Fruit fly (Drosophila melanogaster): ENCODE data around the gene Ndc80.

Ndc80 gene

DNA sequence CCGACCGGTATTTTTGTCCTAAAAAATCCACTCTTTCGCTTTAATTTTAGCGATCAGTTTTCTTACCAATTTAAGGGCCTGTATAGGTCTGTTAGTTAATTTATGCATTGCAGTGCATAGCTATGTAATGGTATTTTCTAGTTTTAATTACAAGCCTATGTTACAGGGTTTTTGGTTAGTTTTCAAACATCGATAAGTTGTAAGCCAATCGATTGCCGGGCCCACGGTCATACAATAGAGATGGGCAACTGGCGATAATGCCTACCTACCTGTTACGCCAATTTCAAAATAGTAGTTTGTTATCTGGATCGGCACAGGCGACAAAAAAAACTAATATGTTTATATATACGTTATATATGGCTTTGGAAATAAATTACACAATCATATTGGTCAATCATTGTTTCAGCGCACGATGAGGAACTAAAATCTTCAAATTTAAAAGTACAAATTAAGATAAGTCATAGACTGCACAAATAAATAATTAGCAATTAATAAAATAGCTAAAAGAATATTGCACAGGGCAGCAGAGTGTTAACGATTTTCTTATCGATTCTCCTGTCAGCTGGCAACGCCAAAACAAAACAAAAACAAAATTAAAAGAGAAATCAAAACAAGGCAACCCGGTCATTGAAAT is 4.7 kb upstream of the Ndc80 start, which contains the start of the genes tth and Tango2:
tth (minus strand) TSS at position 170 of the 634 bp plus-strand sequence.
Tango2 (plus strand) TSS at position 573 of the 634 bp plus-strand sequence.
- no peak for TF ChIP-seq psq (optimal IDR thresholded peaks at IDR 0.05)
- no peak for TF ChIP-seq ttk (optimal IDR thresholded peaks at IDR 0.05)
- TF ChIP-seq Sin3A (optimal IDR thresholded peaks at IDR 0.05) = no peak
- no peak for TF ChIP-seq h (optimal IDR thresholded peaks at IDR 0.05)
- TF ChIP-seq insv (optimal IDR thresholded peaks at IDR 0.05) = no peak
- no peak for TF ChIP-seq Myc (optimal IDR thresholded peaks at IDR 0.05)

DNA sequence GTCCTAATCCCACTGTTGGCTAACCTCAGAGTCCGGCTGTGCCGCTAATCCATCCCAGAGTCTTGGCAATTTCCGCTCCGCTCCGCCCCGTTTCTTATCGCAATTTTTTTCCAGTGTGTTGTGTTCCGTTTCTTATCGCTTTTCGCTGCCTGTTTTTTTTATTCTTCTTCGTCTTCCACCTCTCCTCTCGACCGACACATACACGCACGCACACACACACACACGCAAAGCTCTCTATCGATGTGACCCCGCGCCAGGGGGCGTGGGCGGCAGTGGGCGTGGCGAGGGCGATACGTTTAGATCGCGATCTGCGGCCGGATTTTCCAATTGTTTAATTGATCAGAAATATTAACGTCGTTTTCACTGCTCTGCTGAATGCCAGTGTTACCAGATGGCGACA is 4.1 kb upstream of the Ndc80 start:
- TF ChIP-seq Myc (optimal IDR thresholded peaks at IDR 0.05) (no peak), ttk (optimal IDR thresholded peaks at IDR 0.05) (no peak), insv (optimal IDR thresholded peaks at IDR 0.05) (no peak), Sin3A (optimal IDR thresholded peaks at IDR 0.05) (no peak), psq (optimal IDR thresholded peaks at IDR 0.05) (no peak), h (optimal IDR thresholded peaks at IDR 0.05) (no peak)

DNA sequence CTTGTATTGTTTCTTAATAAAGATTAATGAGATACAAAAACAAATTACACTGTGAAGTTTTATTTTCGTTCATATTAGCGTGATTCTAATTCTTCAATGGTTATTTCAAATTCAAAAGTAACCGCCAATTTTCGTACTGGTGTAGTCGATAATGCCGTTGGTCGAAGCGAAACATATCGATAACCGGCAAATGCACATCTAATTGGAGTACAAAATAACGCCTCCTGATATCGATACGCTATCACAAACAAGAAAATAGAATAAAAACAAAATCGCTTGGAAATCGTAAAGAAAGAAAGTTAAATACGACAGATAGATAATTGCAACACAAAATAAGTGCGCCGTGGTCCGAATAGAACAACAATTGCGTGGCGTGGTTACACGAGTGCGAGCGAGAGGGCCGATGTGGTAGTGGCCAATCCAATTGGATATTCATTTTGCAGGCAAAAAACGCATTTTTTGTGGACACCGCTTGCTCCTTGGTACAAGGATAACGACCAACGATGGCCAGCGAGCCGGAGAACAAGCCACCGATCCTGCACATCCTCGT is 5.8 kb downstream of the Ndc80 start:
- TF ChIP-seq Sin3A (optimal IDR thresholded peaks at IDR 0.05) (no peak), psq (optimal IDR thresholded peaks at IDR 0.05) (no peak), h (optimal IDR thresholded peaks at IDR 0.05) (no peak), ttk (optimal IDR thresholded peaks at IDR 0.05) (no peak), Myc (optimal IDR thresholded peaks at IDR 0.05) (no peak), insv (optimal IDR thresholded peaks at IDR 0.05) (no peak)

DNA sequence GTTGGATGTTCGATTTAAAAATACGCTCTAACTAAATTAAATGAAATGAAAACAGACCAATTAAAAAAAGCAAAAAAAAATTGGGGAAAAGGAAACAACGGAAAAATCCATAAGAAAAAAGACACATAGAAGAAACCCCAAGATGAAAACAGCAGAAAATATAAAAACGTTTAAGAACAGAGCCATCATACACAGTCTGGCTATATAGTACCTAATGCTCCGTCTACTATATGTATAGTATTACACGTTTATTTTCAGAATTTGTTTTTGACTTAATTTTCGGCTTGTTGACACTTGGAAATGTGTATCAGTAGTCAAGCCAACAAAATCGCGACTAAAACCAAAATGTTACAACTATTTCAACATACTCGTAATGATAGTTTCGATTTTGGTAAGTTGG is 6.5 kb downstream of the Ndc80 start, which contains the start of gene CG11178:
CG11178 (plus strand) TSS at position 301 of the 400 bp plus-strand sequence.
- TF ChIP-seq ttk (optimal IDR thresholded peaks at IDR 0.05) (no peak), Sin3A (optimal IDR thresholded peaks at IDR 0.05) (no peak), Myc (optimal IDR thresholded peaks at IDR 0.05) (no peak), insv (optimal IDR thresholded peaks at IDR 0.05) (no peak), h (optimal IDR thresholded peaks at IDR 0.05) (no peak), psq (optimal IDR thresholded peaks at IDR 0.05) (no peak)

DNA sequence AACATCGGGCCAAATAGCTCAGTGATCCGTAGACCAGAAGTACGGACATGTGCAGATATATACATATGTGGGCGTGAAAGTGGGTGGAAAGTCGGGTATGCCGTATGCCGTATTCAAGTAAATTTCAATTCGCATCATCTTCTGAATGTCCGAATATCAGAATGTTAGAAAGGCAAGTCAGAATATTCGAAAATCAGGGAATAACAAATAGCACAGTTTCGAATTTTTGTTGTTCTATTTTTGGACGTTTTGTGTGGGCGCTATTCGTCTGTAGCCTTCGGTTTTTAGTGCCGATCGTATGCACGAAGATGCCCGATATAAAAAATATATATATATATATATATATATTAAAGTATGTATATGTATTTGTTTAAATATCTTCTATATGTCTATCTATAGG is 7.4 kb downstream of the Ndc80 start:
- no peak for TF ChIP-seq ttk (optimal IDR thresholded peaks at IDR 0.05)
- TF ChIP-seq insv (optimal IDR thresholded peaks at IDR 0.05) = no peak
- no peak for TF ChIP-seq h (optimal IDR thresholded peaks at IDR 0.05)
- no peak for TF ChIP-seq Myc (optimal IDR thresholded peaks at IDR 0.05)
- no peak for TF ChIP-seq Sin3A (optimal IDR thresholded peaks at IDR 0.05)
- TF ChIP-seq psq (optimal IDR thresholded peaks at IDR 0.05) = no peak

DNA sequence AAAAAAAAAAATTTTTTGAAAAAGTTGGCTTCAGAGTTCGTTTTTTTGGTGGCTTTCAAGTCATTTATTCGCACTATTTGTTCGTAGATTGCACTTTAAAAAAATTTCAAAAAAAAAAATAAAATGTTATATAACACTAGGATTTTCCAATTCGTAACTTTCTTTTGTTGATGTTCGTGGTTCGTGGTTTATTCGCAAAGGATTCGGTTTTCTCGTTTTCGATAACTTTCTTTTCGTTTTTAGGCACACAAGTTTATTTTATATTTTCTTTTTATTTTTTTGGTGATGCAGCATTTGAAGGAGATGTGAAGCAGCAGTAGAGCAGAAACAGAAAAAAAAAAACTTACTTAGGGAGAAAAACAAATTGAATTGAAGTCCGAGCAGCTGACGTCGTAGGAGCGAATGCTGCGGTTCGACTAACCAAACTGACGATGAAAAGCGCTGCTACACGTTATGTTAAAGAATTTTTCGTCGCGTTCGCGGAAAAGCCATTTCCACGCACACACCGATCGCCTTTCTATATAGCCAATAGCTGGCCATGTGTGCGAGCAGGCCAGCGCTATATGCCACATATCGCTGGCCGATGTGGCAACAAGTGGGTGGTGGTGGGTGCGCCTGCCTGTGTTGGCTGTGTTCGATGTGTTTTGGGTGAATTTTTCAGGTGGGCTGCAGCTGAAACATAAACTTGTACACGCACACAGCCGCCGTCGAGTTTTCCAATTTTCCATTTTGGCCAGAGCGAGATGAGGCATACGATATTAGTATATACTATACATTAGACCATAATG is 9.6 kb downstream of the Ndc80 start, which contains the start of gene up:
up (minus strand) TSS at position 508 of the 788 bp plus-strand sequence.
- no peak for TF ChIP-seq Myc (optimal IDR thresholded peaks at IDR 0.05)
- no peak for TF ChIP-seq Sin3A (optimal IDR thresholded peaks at IDR 0.05)

DNA sequence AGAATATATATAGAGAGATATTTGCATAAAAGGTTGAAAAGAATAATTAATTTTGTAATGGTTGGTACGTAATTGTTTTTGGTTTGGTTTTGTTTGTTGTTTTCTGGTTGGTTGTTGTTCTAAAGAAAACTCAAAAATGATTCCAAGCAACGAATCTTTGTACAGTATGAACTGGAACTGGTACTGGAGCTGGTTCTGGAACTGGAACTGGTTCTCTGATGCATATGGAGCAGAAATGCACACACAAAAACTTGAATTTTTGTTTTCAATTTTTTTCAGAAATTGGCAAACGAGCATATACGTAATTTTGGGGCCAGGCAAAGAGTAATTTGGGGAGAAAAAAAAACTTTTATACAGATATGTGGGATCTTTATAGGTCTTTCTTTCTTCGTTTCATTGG is 14.1 kb downstream of the Ndc80 start:
- TF ChIP-seq h (optimal IDR thresholded peaks at IDR 0.05) (no peak), Sin3A (optimal IDR thresholded peaks at IDR 0.05) (no peak), insv (optimal IDR thresholded peaks at IDR 0.05) (no peak), Myc (optimal IDR thresholded peaks at IDR 0.05) (no peak), ttk (optimal IDR thresholded peaks at IDR 0.05) (no peak), psq (optimal IDR thresholded peaks at IDR 0.05) (no peak)

DNA sequence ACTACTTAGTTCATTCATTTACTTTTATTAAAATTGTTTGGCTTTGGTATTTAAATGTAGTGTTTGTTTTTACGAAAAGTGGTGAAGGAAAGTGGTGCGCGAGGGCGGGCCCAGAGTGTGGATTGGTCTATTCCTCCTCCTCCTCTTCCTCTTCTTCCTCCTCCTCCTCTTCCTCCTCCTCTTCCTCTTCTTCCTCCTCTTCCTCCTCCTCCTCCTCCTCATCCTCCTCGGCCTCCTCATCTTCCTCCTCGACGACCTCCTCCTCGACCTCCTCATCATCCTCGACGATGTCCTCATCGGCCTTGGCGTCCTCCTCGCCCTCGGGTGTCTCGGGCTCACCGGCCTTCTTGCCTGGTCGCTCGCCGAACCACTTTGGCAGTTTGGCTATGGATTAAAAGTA is 18.2 kb downstream of the Ndc80 start:
- TF ChIP-seq Myc (optimal IDR thresholded peaks at IDR 0.05) = no peak
- TF ChIP-seq ttk (optimal IDR thresholded peaks at IDR 0.05) = no peak
- TF ChIP-seq insv (optimal IDR thresholded peaks at IDR 0.05) = no peak
- no peak for TF ChIP-seq Sin3A (optimal IDR thresholded peaks at IDR 0.05)
- TF ChIP-seq psq (optimal IDR thresholded peaks at IDR 0.05) = no peak
- no peak for TF ChIP-seq h (optimal IDR thresholded peaks at IDR 0.05)

DNA sequence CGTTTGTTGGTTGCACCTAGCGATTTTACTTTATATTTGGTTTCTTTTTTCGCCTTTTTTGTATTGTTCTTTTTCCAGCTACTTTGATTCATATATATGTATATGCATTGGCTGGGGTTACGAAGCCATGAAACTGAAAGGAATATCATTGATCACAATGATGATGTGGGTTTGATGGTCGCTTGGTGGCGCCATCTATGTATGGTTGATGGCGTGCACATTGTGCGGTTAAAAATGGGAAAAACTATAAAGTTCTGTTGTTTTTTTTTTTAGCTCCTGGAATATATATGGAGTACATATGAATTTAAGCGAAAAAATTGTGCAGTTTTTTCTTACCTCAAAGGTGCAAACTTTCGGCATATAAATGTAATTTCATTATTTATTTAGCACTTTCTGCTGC is 25.0 kb downstream of the Ndc80 start:
- TF ChIP-seq h (optimal IDR thresholded peaks at IDR 0.05) (no peak), insv (optimal IDR thresholded peaks at IDR 0.05) (no peak), Sin3A (optimal IDR thresholded peaks at IDR 0.05) (no peak), psq (optimal IDR thresholded peaks at IDR 0.05) (no peak), ttk (optimal IDR thresholded peaks at IDR 0.05) (no peak), Myc (optimal IDR thresholded peaks at IDR 0.05) (no peak)

DNA sequence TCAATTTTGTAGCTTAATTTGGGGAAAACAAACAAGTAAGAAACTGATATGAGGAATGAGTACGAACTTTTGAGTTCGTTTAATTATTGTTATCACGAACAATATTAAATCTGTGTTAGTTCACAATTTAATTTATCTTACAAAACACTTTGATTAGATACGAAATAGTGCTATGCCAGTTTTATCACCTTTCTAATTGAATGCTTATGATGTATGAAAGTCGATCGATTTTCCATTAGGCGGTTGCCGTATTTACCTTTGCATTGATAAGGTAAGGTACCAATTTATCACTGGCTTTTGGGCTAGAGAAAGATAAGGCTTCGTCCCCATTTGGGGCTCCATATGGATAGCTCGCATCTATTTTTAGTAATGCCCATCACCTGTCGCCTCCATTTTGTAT is 32.5 kb downstream of the Ndc80 start:
- no peak for TF ChIP-seq insv (optimal IDR thresholded peaks at IDR 0.05)
- no peak for TF ChIP-seq Sin3A (optimal IDR thresholded peaks at IDR 0.05)
- TF ChIP-seq Myc (optimal IDR thresholded peaks at IDR 0.05) = no peak
- no peak for TF ChIP-seq ttk (optimal IDR thresholded peaks at IDR 0.05)
- no peak for TF ChIP-seq h (optimal IDR thresholded peaks at IDR 0.05)
- TF ChIP-seq psq (optimal IDR thresholded peaks at IDR 0.05) = no peak

DNA sequence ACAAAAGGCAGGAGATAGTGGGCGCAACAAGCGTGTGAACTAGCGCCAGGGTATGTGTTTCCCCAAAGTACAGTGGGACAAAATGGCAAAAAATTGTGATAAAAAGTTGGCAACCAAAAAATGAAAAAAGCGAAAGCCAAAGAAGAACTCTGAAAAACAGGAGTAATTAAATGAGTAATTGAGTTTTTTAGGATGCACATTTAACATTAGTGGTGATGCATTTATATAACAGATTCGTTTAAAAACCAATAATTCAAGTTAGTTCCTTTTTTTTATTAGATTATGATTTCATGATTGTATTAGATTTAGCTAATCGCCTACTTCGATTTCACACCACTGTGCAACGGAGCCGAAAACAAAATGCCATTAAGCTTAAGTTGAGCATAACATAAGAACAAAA is 39.5 kb downstream of the Ndc80 start:
- TF ChIP-seq ttk (optimal IDR thresholded peaks at IDR 0.05) (no peak), insv (optimal IDR thresholded peaks at IDR 0.05) (no peak), Myc (optimal IDR thresholded peaks at IDR 0.05) (no peak), h (optimal IDR thresholded peaks at IDR 0.05) (no peak), Sin3A (optimal IDR thresholded peaks at IDR 0.05) (no peak), psq (optimal IDR thresholded peaks at IDR 0.05) (no peak)

DNA sequence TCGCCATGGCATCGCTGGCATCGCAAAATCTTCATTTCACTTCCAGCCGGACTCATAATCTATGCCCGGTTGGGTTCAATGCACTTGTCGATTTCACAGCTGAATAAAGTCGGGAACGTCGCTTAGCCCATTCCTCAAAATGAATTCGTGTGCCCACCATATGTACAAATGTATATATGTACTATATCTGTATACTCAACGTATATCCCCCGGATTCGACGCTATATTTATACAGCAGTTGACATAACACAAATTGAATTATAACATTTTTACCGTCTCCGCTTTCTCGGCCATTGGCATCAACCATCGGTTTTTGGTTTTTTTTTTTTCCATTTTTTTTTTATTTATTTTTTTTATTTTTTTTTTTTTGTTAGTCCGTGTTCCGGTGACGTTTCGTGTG is 41.6 kb downstream of the Ndc80 start:
- TF ChIP-seq ttk (optimal IDR thresholded peaks at IDR 0.05) = no peak
- no peak for TF ChIP-seq Sin3A (optimal IDR thresholded peaks at IDR 0.05)
- no peak for TF ChIP-seq h (optimal IDR thresholded peaks at IDR 0.05)
- no peak for TF ChIP-seq Myc (optimal IDR thresholded peaks at IDR 0.05)
- no peak for TF ChIP-seq insv (optimal IDR thresholded peaks at IDR 0.05)
- no peak for TF ChIP-seq psq (optimal IDR thresholded peaks at IDR 0.05)

Data from Kc167 (cell line).